Fruit fly (Drosophila melanogaster): Measurements from ENCODE around the gene Pde1c.

DNA sequence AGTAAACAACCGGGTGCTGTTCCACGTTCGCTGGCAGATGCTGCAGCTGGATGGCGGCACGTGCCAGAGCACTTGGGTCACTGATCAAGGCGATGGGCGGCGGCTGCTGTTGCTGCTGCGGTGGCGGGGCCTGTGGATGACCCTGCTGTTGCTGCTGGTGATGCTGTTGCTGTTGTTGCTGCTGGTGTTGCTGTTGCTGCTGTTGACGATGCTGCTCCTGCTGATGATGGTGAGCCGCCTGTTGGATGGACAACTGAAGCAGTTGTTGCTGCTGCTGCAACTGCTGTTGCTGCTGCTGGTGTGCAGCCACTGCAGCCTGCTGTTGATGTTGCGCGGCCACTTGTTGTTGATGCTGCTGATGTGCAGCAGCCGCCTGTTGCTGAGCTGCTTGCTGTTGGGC, 131.2 kb downstream of the Pde1c start:
- TF ChIP-seq CG8159 (tag; optimal IDR thresholded peaks at IDR 0.05) (no peak), EcR (GFP tag; optimal IDR thresholded peaks at IDR 0.05) (no peak), CG34367 (tag; optimal IDR thresholded peaks at IDR 0.05) (no peak), Ets98B (GFP tag; IDR thresholded peaks at IDR 0.05) (no peak), CG4496 (GFP tag; IDR thresholded peaks at IDR 0.05) (no peak), CG12605 (GFP tag; IDR thresholded peaks at IDR 0.05) (no peak), Pif1B (GFP tag; optimal IDR thresholded peaks at IDR 0.05) (no peak)

All from whole organism, pupa.